Worm (Caenorhabditis elegans) whole organism, L3 larva: ENCODE results near the gene algn-11.

Experiments
- ceh-9 ChIP-seq: sonication (generic microtip); optimal IDR thresholded peaks from 2 replicates; lab custom pipeline; 2018; ENCODE audit warnings: missing biosample characterization, missing genetic modification characterization
- egl-27 ChIP-seq: sonication (generic microtip); optimal IDR thresholded peaks from 4 replicates; lab custom pipeline; 2017; ENCODE audit warnings: missing biosample characterization, missing genetic modification reagents, missing genetic modification characterization
- elt-1 ChIP-seq: fragments of 150-350 bp; optimal IDR thresholded peaks from 2 replicates; lab custom pipeline; 2014; ENCODE audit warnings: missing biosample characterization, missing genetic modification characterization
- elt-2 ChIP-seq: sonication (generic microtip); optimal IDR thresholded peaks from 2 replicates; lab custom pipeline; 2016; ENCODE audit warnings: missing genetic modification reagents, mild to moderate bottlenecking, missing genetic modification characterization, missing compliant biosample characterization
- fkh-10 ChIP-seq: sonication (generic microtip); optimal IDR thresholded peaks from 2 replicates; lab custom pipeline; 2017; ENCODE audit warnings: missing biosample characterization, missing genetic modification reagents, missing genetic modification characterization
- lin-15B ChIP-seq: fragments of 150-350 bp; optimal IDR thresholded peaks from 2 replicates; lab custom pipeline; 2014; ENCODE audit warnings: missing biosample characterization, missing genetic modification characterization
- mdl-1 ChIP-seq: fragments of 150-350 bp; optimal IDR thresholded peaks from 2 replicates; lab custom pipeline; 2014; ENCODE audit warnings: missing biosample characterization, missing genetic modification characterization
- nhr-237 ChIP-seq: fragments of 150-350 bp; optimal IDR thresholded peaks from 2 replicates; lab custom pipeline; 2014; ENCODE audit warnings: missing biosample characterization, missing genetic modification characterization
- nhr-25 ChIP-seq: sonication (generic microtip); optimal IDR thresholded peaks from 2 replicates; lab custom pipeline; 2017; ENCODE audit warnings: missing biosample characterization, missing genetic modification characterization
- pha-4 ChIP-seq: fragments of 150-350 bp; optimal IDR thresholded peaks from 2 replicates; lab custom pipeline; 2014; ENCODE audit warnings: missing biosample characterization, missing genetic modification reagents, missing genetic modification characterization
- pqm-1 ChIP-seq: fragments of 150-350 bp; optimal IDR thresholded peaks from 2 replicates; lab custom pipeline; 2017; ENCODE audit warnings: missing biosample characterization, missing genetic modification characterization, inconsistent platforms
- skn-1 ChIP-seq: fragments of 150-350 bp; optimal IDR thresholded peaks from 2 replicates; lab custom pipeline; 2014; ENCODE audit warnings: missing biosample characterization, missing genetic modification characterization
- unc-62 ChIP-seq: fragments of 150-350 bp; sonication (generic microtip); optimal IDR thresholded peaks from 4 replicates; lab custom pipeline; 2014; ENCODE audit warnings: missing biosample characterization, missing genetic modification reagents, missing genetic modification characterization

DNA sequence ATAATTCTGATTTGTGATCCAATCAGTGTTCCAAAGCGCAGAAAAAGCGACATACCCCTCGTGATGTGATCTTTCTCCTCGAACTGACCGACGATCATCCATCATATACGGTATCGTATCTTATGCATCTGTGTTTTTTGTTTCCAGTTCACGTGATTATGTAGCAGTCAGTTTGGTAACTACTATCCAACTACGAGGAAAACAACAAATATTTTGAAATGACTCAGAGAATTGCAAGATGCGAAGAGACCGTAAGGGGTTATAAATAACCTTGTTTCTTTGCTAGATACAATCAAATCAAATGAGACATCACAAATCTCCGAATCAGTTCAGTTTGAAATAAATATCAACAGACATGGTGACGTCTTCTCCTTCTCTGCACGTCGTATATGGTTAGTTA is 9.8 kb upstream of the algn-11 start:
- TF ChIP-seq skn-1 (tag; lab: Kevin White, UChicago): no peak
- TF ChIP-seq unc-62 (GFP tag; lab: Kevin White, UChicago): no peak
- no peak for TF ChIP-seq elt-2
- TF ChIP-seq pqm-1 (tag; lab: Kevin White, UChicago): no peak
- TF ChIP-seq nhr-25: peak; percentile 89
- no peak for TF ChIP-seq lin-15B (tag; lab: Kevin White, UChicago)
- peak; percentile 11 for TF ChIP-seq mdl-1 (tag; lab: Kevin White, UChicago)
- TF ChIP-seq pha-4 (tag; lab: Kevin White, UChicago): no peak
- peak; percentile 94 for TF ChIP-seq elt-1
- no peak for TF ChIP-seq ceh-9
- no peak for TF ChIP-seq fkh-10 (GFP tag; lab: Kevin White, UChicago)
- TF ChIP-seq egl-27 (tag; lab: Kevin White, UChicago): no peak
- no peak for TF ChIP-seq nhr-237 (tag; lab: Kevin White, UChicago)
